Worm (Caenorhabditis elegans) whole organism, late embryonic: ENCODE measurements around the gene srbc-59.

Experiments used
- C08G9.2 ChIP-seq: sonication (generic microtip); optimal IDR thresholded peaks from 2 replicates; lab custom pipeline; 2016; ENCODE audit warnings: mild to moderate bottlenecking, missing genetic modification characterization, moderate library complexity, missing compliant biosample characterization
- ceh-30 ChIP-seq: fragments of 150-350 bp; optimal IDR thresholded peaks from 2 replicates; lab custom pipeline; 2014; ENCODE audit warnings: missing biosample characterization, missing genetic modification characterization
- elt-2 ChIP-seq: sonication (generic microtip); optimal IDR thresholded peaks from 2 replicates; lab custom pipeline; 2016; ENCODE audit warnings: missing genetic modification reagents, missing genetic modification characterization, missing compliant biosample characterization
- ets-4 ChIP-seq: sonication (generic microtip); optimal IDR thresholded peaks from 2 replicates; lab custom pipeline; 2016; ENCODE audit warnings: missing genetic modification characterization, missing compliant biosample characterization
- pha-4 ChIP-seq: fragments of 150-350 bp; optimal IDR thresholded peaks from 2 replicates; lab custom pipeline; 2018; ENCODE audit warnings: missing biosample characterization, missing genetic modification reagents, missing genetic modification characterization
- pqm-1 ChIP-seq: sonication (generic microtip); optimal IDR thresholded peaks from 2 replicates; lab custom pipeline; 2016; ENCODE audit warnings: missing genetic modification characterization, missing compliant biosample characterization
- sdc-2 ChIP-seq: sonication (generic microtip); optimal IDR thresholded peaks from 2 replicates; lab custom pipeline; 2016; ENCODE audit warnings: missing genotype, missing genetic modification characterization, missing compliant biosample characterization
- sox-4 ChIP-seq: sonication (generic microtip); optimal IDR thresholded peaks from 2 replicates; lab custom pipeline; 2017; ENCODE audit warnings: mild to moderate bottlenecking, missing genetic modification characterization, inconsistent platforms, missing compliant biosample characterization
- unc-42 ChIP-seq: sonication (generic microtip); optimal IDR thresholded peaks from 2 replicates; lab custom pipeline; 2016; ENCODE audit warnings: missing genotype, missing genetic modification characterization, missing compliant biosample characterization
- unc-55 ChIP-seq: sonication (generic microtip); optimal IDR thresholded peaks from 2 replicates; lab custom pipeline; 2017; ENCODE audit warnings: missing biosample characterization, missing genetic modification reagents, missing genetic modification characterization
- unc-86 ChIP-seq: sonication (generic microtip); optimal IDR thresholded peaks from 2 replicates; lab custom pipeline; 2016; ENCODE audit warnings: missing genetic modification characterization, missing compliant biosample characterization
- zip-5 ChIP-seq: sonication (generic microtip); optimal IDR thresholded peaks from 2 replicates; lab custom pipeline; 2016; ENCODE audit warnings: missing genetic modification characterization, missing compliant biosample characterization

ce11 chrV:762340-762739, 16.1 kb upstream of the srbc-59 start, which contains the start of gene srp-2:
- TF ChIP-seq ets-4: no peak
- no peak for TF ChIP-seq ceh-30 (tag; lab: Kevin White, UChicago)
- no peak for TF ChIP-seq unc-86 (tag; lab: Kevin White, UChicago)
- no peak for TF ChIP-seq unc-42
- no peak for TF ChIP-seq unc-55 (GFP tag; lab: Kevin White, UChicago)
- TF ChIP-seq pqm-1: no peak
- no peak for TF ChIP-seq sdc-2 (tag; lab: Kevin White, UChicago)
- no peak for TF ChIP-seq C08G9.2 (tag; lab: Kevin White, UChicago)
- TF ChIP-seq sox-4 (tag; lab: Kevin White, UChicago): no peak
- no peak for TF ChIP-seq zip-5
- TF ChIP-seq elt-2 (tag; lab: Kevin White, UChicago): no peak
- no peak for TF ChIP-seq pha-4 (tag; lab: Kevin White, UChicago)
